Fruit fly (Drosophila melanogaster): ENCODE results near the gene CG2278.

DNA sequence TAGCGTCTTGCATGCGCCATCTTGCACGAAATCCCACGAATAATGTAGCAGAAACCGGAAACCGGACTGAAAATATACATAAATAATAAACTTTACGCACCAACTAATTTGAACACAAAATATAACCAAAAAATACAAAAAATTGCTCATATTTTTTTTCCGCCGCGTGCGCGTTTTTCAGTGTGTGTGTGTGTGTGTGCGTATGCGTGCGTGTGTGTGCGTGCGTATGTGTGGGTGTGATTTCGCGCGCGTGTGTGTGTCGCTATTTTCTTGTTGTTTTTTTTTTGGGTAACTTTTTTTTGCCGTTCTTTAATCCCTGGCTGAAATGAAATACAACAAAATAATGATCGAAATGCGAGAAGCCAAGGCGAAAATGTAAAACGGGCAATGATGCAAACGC, 8.9 kb upstream of the CG2278 start:
- TF ChIP-seq D1 (tag; optimal IDR thresholded peaks at IDR 0.05) (no peak), CG14655 (GFP tag; optimal IDR thresholded peaks at IDR 0.05) (no peak), CG17806 (tag; optimal IDR thresholded peaks at IDR 0.05) (no peak), CG8159 (tag; optimal IDR thresholded peaks at IDR 0.05) (no peak), Pif1B (GFP tag; optimal IDR thresholded peaks at IDR 0.05) (no peak), CG8301 (tag; optimal IDR thresholded peaks at IDR 0.05) (no peak), CG32121 (GFP tag; IDR thresholded peaks at IDR 0.05) (no peak), CG10348 (GFP tag; IDR thresholded peaks at IDR 0.05) (no peak), CG4496 (GFP tag; IDR thresholded peaks at IDR 0.05) (no peak), gl (tag; optimal IDR thresholded peaks at IDR 0.05) (no peak), CG34367 (tag; optimal IDR thresholded peaks at IDR 0.05) (no peak)

Data from whole organism, pupa.